Worm (Caenorhabditis elegans): Measurements from ENCODE around the gene srh-266.

- TF ChIP-seq lsy-2 (tag; optimal IDR thresholded peaks at IDR 0.05): no peak
- TF ChIP-seq nhr-11 (tag; optimal IDR thresholded peaks at IDR 0.05): no peak
- no peak for TF ChIP-seq elt-3 (tag; optimal IDR thresholded peaks at IDR 0.05)
- TF ChIP-seq nhr-12 (tag; optimal IDR thresholded peaks at IDR 0.05): no peak
These were observed 15.1 kb downstream of the srh-266 start, which contains the start of gene srx-22 for ce11 chrV:679663-680062.

All from whole organism, L2 larva.